Worm (Caenorhabditis elegans) whole organism, young adult: ENCODE data around the gene oac-31.
A peak's percentile ranks its signal among the peaks of the same experiment; 100 is the strongest.

Experiments
- B0035.1 ChIP-seq: sonication (generic microtip); optimal IDR thresholded peaks from 2 replicates; lab custom pipeline; 2016; ENCODE audit warnings: missing genetic modification characterization, mild to moderate bottlenecking, missing compliant biosample characterization, missing genotype, missing genetic modification reagents
- C17E4.6 ChIP-seq: fragments of 200-800 bp; sonication (Bioruptor generic); IDR thresholded peaks from 2 replicates; pipeline ENCODE4 v1.3.6; 2022; ENCODE audit warnings: missing genetic modification reagents, missing genetic modification characterization, missing compliant biosample characterization
- F37B4.10 ChIP-seq: fragments of 200-800 bp; sonication (Bioruptor generic); IDR thresholded peaks from 2 replicates; pipeline ENCODE4 v1.3.6; 2022; ENCODE audit warnings: missing genetic modification characterization, missing compliant biosample characterization
- F39B2.1 ChIP-seq: fragments of 200-800 bp; sonication (Bioruptor generic); IDR thresholded peaks from 2 replicates; pipeline ENCODE4 v1.3.6; 2022; ENCODE audit warnings: missing genetic modification reagents, missing genetic modification characterization, missing compliant biosample characterization
- F49E8.2 ChIP-seq: sonication (generic microtip); optimal IDR thresholded peaks from 3 replicates; lab custom pipeline; 2017; ENCODE audit warnings: missing genetic modification characterization, mild to moderate bottlenecking, missing compliant biosample characterization, antibody characterized with exemption, moderate library complexity; ENCODE audit not compliant: insufficient read depth
- K11D2.4 ChIP-seq: fragments of 200-800 bp; sonication (Bioruptor generic); IDR thresholded peaks from 2 replicates; pipeline ENCODE4 v1.3.6; 2022; ENCODE audit warnings: missing genetic modification reagents, missing genetic modification characterization, missing compliant biosample characterization
- T07F8.4 ChIP-seq: sonication (generic microtip); optimal IDR thresholded peaks from 2 replicates; lab custom pipeline; 2016; ENCODE audit warnings: mild to moderate bottlenecking, missing genetic modification characterization, moderate library complexity, missing compliant biosample characterization
- Y53G8AR.9 ChIP-seq: fragments of 200-800 bp; sonication (Bioruptor generic); conservative IDR thresholded peaks from 2 replicates; pipeline ENCODE4 v1.3.6; 2022; ENCODE audit warnings: missing genetic modification reagents, missing genetic modification characterization, missing compliant biosample characterization
- bed-2 ChIP-seq: fragments of 200-800 bp; sonication (Bioruptor generic); IDR thresholded peaks from 2 replicates; pipeline ENCODE4 v1.3.6; 2022; ENCODE audit warnings: missing genetic modification reagents, missing genetic modification characterization, missing compliant biosample characterization
- ccch-3 ChIP-seq: fragments of 200-800 bp; sonication (Bioruptor generic); optimal IDR thresholded peaks from 2 replicates; lab custom pipeline; 2018; ENCODE audit warnings: mild to moderate bottlenecking, missing genetic modification characterization, missing compliant biosample characterization
- cebp-1 ChIP-seq, 2 experiments: fragments of 200-800 bp in 1 of 2; sonication (Bioruptor generic) in 1 of 2; sonication (generic microtip) in 1 of 2; IDR thresholded peaks in 1 of 2; optimal IDR thresholded peaks in 1 of 2; 2 replicates each; pipeline versions ENCODE4 v1.3.6 to Lab custom; 2017 to 2022; ENCODE audit warnings: missing compliant biosample characterization in 2 of 2, missing genetic modification characterization in 2 of 2, mild to moderate bottlenecking in 1 of 2, missing genetic modification reagents in 1 of 2, moderate library complexity in 1 of 2
- ceh-100 ChIP-seq: fragments of 200-800 bp; sonication (Bioruptor generic); IDR thresholded peaks from 2 replicates; pipeline ENCODE4 v1.3.6; 2022; ENCODE audit warnings: missing genetic modification reagents, missing genetic modification characterization, missing compliant biosample characterization
- ceh-40 ChIP-seq: fragments of 200-800 bp; sonication (Bioruptor generic); IDR thresholded peaks from 2 replicates; pipeline ENCODE4 v1.3.6; 2022; ENCODE audit warnings: missing genetic modification characterization, missing compliant biosample characterization
- dpl-1 ChIP-seq: fragments of 150-350 bp; optimal IDR thresholded peaks from 2 replicates; lab custom pipeline; 2014; ENCODE audit warnings: missing biosample characterization, missing genetic modification reagents, missing genetic modification characterization
- lag-1 ChIP-seq: fragments of 200-800 bp; sonication (Bioruptor generic); IDR thresholded peaks from 2 replicates; pipeline ENCODE4 v1.3.6; 2022; ENCODE audit warnings: missing genetic modification reagents, missing genetic modification characterization, missing compliant biosample characterization
- let-607 ChIP-seq, 2 experiments: fragments of 200-800 bp in 1 of 2; sonication (Bioruptor generic) in 1 of 2; sonication (generic microtip) in 1 of 2; optimal IDR thresholded peaks; 2 replicates each; lab custom pipeline; 2016 to 2018; ENCODE audit warnings: mild to moderate bottlenecking in 2 of 2, missing compliant biosample characterization in 2 of 2, missing genetic modification characterization in 2 of 2, moderate library complexity in 2 of 2, missing genotype in 1 of 2
- lsy-27 ChIP-seq: sonication (generic microtip); optimal IDR thresholded peaks from 2 replicates; lab custom pipeline; 2017; ENCODE audit warnings: missing genetic modification characterization, mild to moderate bottlenecking, missing compliant biosample characterization, antibody characterized with exemption, missing genotype, borderline replicate concordance; ENCODE audit not compliant: insufficient read depth
- madf-10 ChIP-seq: sonication (generic microtip); optimal IDR thresholded peaks from 2 replicates; lab custom pipeline; 2016; ENCODE audit warnings: mild to moderate bottlenecking, missing genetic modification characterization, missing compliant biosample characterization
- madf-8 ChIP-seq: fragments of 200-800 bp; sonication (Bioruptor generic); conservative IDR thresholded peaks from 2 replicates; pipeline ENCODE4 v1.3.6; 2022; ENCODE audit warnings: missing genetic modification reagents, missing genetic modification characterization, missing compliant biosample characterization
- mcd-1 ChIP-seq: fragments of 200-800 bp; sonication (Bioruptor generic); IDR thresholded peaks from 2 replicates; pipeline ENCODE4 v1.3.6; 2022; ENCODE audit warnings: missing genetic modification reagents, missing genetic modification characterization, missing compliant biosample characterization
- nfya-2 ChIP-seq: fragments of 200-800 bp; sonication (Bioruptor generic); IDR thresholded peaks from 2 replicates; pipeline ENCODE4 v1.3.6; 2022; ENCODE audit warnings: missing genetic modification reagents, missing genetic modification characterization, missing compliant biosample characterization
- nhr-120 ChIP-seq: fragments of 200-800 bp; sonication (Bioruptor generic); IDR thresholded peaks from 2 replicates; pipeline ENCODE4 v1.3.6; 2022; ENCODE audit warnings: missing genetic modification characterization, missing compliant biosample characterization
- pha-4 ChIP-seq: fragments of 150-350 bp; sonication (generic microtip); optimal IDR thresholded peaks from 2 replicates; lab custom pipeline; 2014; ENCODE audit warnings: missing biosample characterization, missing genetic modification reagents, missing genetic modification characterization
- rcor-1 ChIP-seq: fragments of 200-800 bp; sonication (Bioruptor generic); IDR thresholded peaks from 2 replicates; pipeline ENCODE4 v1.3.6; 2022; ENCODE audit warnings: missing genetic modification reagents, missing genetic modification characterization, missing compliant biosample characterization
- repo-1 ChIP-seq: sonication (generic microtip); optimal IDR thresholded peaks from 2 replicates; lab custom pipeline; 2017; ENCODE audit warnings: mild to moderate bottlenecking, missing genetic modification characterization, missing compliant biosample characterization
- rpc-1 ChIP-seq, 2 experiments: fragments of 150-350 bp in 1 of 2; sonication (generic microtip) in 1 of 2; optimal IDR thresholded peaks; 2 replicates each; lab custom pipeline; 2014 to 2018; ENCODE audit warnings: missing biosample characterization in 1 of 2, missing genetic modification characterization in 1 of 2, missing genetic modification reagents in 1 of 2, missing genotype in 1 of 2
- sea-2 ChIP-seq: fragments of 200-800 bp; sonication (Bioruptor generic); IDR thresholded peaks from 2 replicates; pipeline ENCODE4 v1.3.6; 2022; ENCODE audit warnings: missing genetic modification characterization, missing compliant biosample characterization
- snpc-1.1 ChIP-seq: sonication (generic microtip); optimal IDR thresholded peaks from 2 replicates; lab custom pipeline; 2017; ENCODE audit warnings: missing genetic modification characterization, mild to moderate bottlenecking, missing compliant biosample characterization, antibody characterized with exemption, moderate library complexity, missing genotype, missing genetic modification reagents; ENCODE audit not compliant: insufficient read depth
- snpc-1.3 ChIP-seq: sonication (generic microtip); optimal IDR thresholded peaks from 2 replicates; lab custom pipeline; 2017; ENCODE audit warnings: missing genetic modification characterization, mild to moderate bottlenecking, missing compliant biosample characterization, antibody characterized with exemption, moderate library complexity, missing genotype, missing genetic modification reagents; ENCODE audit not compliant: insufficient read depth
- snpc-4 ChIP-seq, 5 experiments: fragments of 150-350 bp in 1 of 5; sonication (generic microtip) in 4 of 5; optimal IDR thresholded peaks; 2 replicates each; lab custom pipeline; 2014 to 2018; ENCODE audit warnings: missing genetic modification characterization in 5 of 5, missing biosample characterization in 3 of 5, antibody characterized with exemption in 2 of 5, mild to moderate bottlenecking in 2 of 5, missing compliant biosample characterization in 2 of 5, missing genotype in 2 of 5, moderate library complexity in 2 of 5, missing genetic modification reagents in 1 of 5
- tbp1 ChIP-seq: fragments of 200-800 bp; sonication (Bioruptor generic); optimal IDR thresholded peaks from 2 replicates; lab custom pipeline; 2018; ENCODE audit warnings: mild to moderate bottlenecking, missing genetic modification characterization, missing compliant biosample characterization
- tlf-1 ChIP-seq: fragments of 200-800 bp; sonication (Bioruptor generic); optimal IDR thresholded peaks from 2 replicates; lab custom pipeline; 2018; ENCODE audit warnings: mild to moderate bottlenecking, missing genetic modification characterization, missing compliant biosample characterization
- unc-62 ChIP-seq: fragments of 150-350 bp; optimal IDR thresholded peaks from 2 replicates; lab custom pipeline; 2014; ENCODE audit warnings: missing biosample characterization, missing genetic modification reagents, missing genetic modification characterization
- zfh-2 ChIP-seq: fragments of 200-800 bp; sonication (Bioruptor generic); conservative IDR thresholded peaks from 2 replicates; pipeline ENCODE4 v1.3.6; 2022; ENCODE audit warnings: missing genetic modification reagents, missing genetic modification characterization, missing compliant biosample characterization
- zim-3 ChIP-seq: sonication (generic microtip); optimal IDR thresholded peaks from 2 replicates; lab custom pipeline; 2017; ENCODE audit warnings: mild to moderate bottlenecking, missing genetic modification characterization, moderate library complexity, missing compliant biosample characterization
- ztf-25 ChIP-seq: fragments of 200-800 bp; sonication (Bioruptor generic); IDR thresholded peaks from 2 replicates; pipeline ENCODE4 v1.3.6; 2022; ENCODE audit warnings: missing genetic modification reagents, missing genetic modification characterization, missing compliant biosample characterization

Gene oac-31

ce11 chrV:1583242-1583641 lies 41.6 kb upstream of the oac-31 start:
- no peak for TF ChIP-seq ceh-100 (GFP tag; lab: Robert Waterston, UW)
- no peak for TF ChIP-seq snpc-4 (GFP tag; optimal IDR thresholded peaks at IDR 0.05; lab: Kevin White, UChicago)
- no peak for TF ChIP-seq snpc-4 (tag; optimal IDR thresholded peaks at IDR 0.05; lab: Kevin White, UChicago)
- TF ChIP-seq F39B2.1 (GFP tag; lab: Robert Waterston, UW): no peak
- TF ChIP-seq Y53G8AR.9 (GFP tag; lab: Robert Waterston, UW): no peak
- peak; percentile 51 for TF ChIP-seq zfh-2 (GFP tag; lab: Robert Waterston, UW)
- TF ChIP-seq, all 124 proteins: peak for 1

- no peak for TF ChIP-seq rcor-1 (GFP tag; lab: Robert Waterston, UW)
- TF ChIP-seq ccch-3: no peak
- TF ChIP-seq madf-10 (tag; lab: Kevin White, UChicago): no peak
- TF ChIP-seq snpc-1.3: no peak
- no peak for TF ChIP-seq mcd-1 (GFP tag; lab: Robert Waterston, UW)
- no peak for TF ChIP-seq F49E8.2 (tag; lab: Kevin White, UChicago)
- no peak for TF ChIP-seq madf-8
- no peak for TF ChIP-seq F37B4.10 (GFP tag; lab: Robert Waterston, UW)
- no peak for TF ChIP-seq pha-4 (tag; lab: Kevin White, UChicago)
- no peak for TF ChIP-seq cebp-1 (GFP tag; IDR thresholded peaks at IDR 0.05; lab: Robert Waterston, UW)
- no peak for TF ChIP-seq cebp-1 (tag; optimal IDR thresholded peaks at IDR 0.05; lab: Kevin White, UChicago)
- no peak for TF ChIP-seq C17E4.6 (GFP tag; lab: Robert Waterston, UW)
Observed at ce11 chrV:1579790-1580189, 38.1 kb upstream of the oac-31 start.

- TF ChIP-seq rpc-1 (optimal IDR thresholded peaks at IDR 0.05; lab: Kevin White, UChicago) (no peak), rpc-1 (tag; optimal IDR thresholded peaks at IDR 0.05; lab: Kevin White, UChicago) (no peak), cebp-1 (GFP tag; IDR thresholded peaks at IDR 0.05; lab: Robert Waterston, UW) (no peak), cebp-1 (tag; optimal IDR thresholded peaks at IDR 0.05; lab: Kevin White, UChicago) (no peak), madf-10 (tag; lab: Kevin White, UChicago) (no peak), zim-3 (no peak), nhr-120 (GFP tag; lab: Robert Waterston, UW) (no peak), K11D2.4 (GFP tag; lab: Robert Waterston, UW) (no peak), sea-2 (GFP tag; lab: Robert Waterston, UW) (no peak), ceh-40 (GFP tag; lab: Robert Waterston, UW) (no peak), nfya-2 (no peak), repo-1 (tag; lab: Kevin White, UChicago) (no peak), let-607 (tag; optimal IDR thresholded peaks at IDR 0.05; lab: Kevin White, UChicago) (no peak)
Observed at ce11 chrV:1578572-1579230, 37.0 kb upstream of the oac-31 start.

- no peak for TF ChIP-seq zim-3
- 0 out of 2 replicates have a peak, but pooled peaks have one; percentile 26 for TF ChIP-seq zfh-2 (GFP tag; lab: Robert Waterston, UW)
Observed at ce11 chrV:1577092-1577709, 35.5 kb upstream of the oac-31 start.

ce11 chrV:1575493-1576084 lies 33.9 kb upstream of the oac-31 start:
- no peak for TF ChIP-seq dpl-1 (GFP tag; lab: Kevin White, UChicago)
- TF ChIP-seq K11D2.4 (GFP tag; lab: Robert Waterston, UW): no peak
- no peak for TF ChIP-seq T07F8.4 (tag; lab: Kevin White, UChicago)
- no peak for TF ChIP-seq unc-62 (GFP tag; lab: Kevin White, UChicago)
- no peak for TF ChIP-seq ztf-25 (GFP tag; lab: Robert Waterston, UW)
- TF ChIP-seq B0035.1 (tag; lab: Kevin White, UChicago): no peak
- no peak for TF ChIP-seq bed-2 (GFP tag; lab: Robert Waterston, UW)
- no peak for TF ChIP-seq lsy-27
- no peak for TF ChIP-seq snpc-1.1 (tag; lab: Kevin White, UChicago)
- TF ChIP-seq tbp1: no peak
- no peak for TF ChIP-seq lag-1 (GFP tag; lab: Robert Waterston, UW)
- TF ChIP-seq tlf-1 (GFP tag; lab: Kevin White, UChicago): no peak
- TF ChIP-seq snpc-4 (GFP tag; optimal IDR thresholded peaks at IDR 0.05; lab: Kevin White, UChicago): no peak
- TF ChIP-seq snpc-4 (tag; optimal IDR thresholded peaks at IDR 0.05; lab: Kevin White, UChicago): no peak
